Fruit fly (Drosophila melanogaster) whole organism, pupa: ENCODE data around the gene CG34174.

Source experiments
- CG17806 ChIP-seq: fragments of 200-800 bp; sonication (Bioruptor generic); optimal IDR thresholded peaks from 2 replicates; lab custom pipeline; 2018; ENCODE audit warnings: missing biosample characterization, mild to moderate bottlenecking, missing genetic modification characterization, moderate library complexity
- CG9948 ChIP-seq: fragments of 200-800 bp; sonication (Bioruptor generic); optimal IDR thresholded peaks from 2 replicates; lab custom pipeline; 2018; ENCODE audit warnings: missing biosample characterization, mild to moderate bottlenecking, missing genetic modification characterization, moderate library complexity

DNA sequence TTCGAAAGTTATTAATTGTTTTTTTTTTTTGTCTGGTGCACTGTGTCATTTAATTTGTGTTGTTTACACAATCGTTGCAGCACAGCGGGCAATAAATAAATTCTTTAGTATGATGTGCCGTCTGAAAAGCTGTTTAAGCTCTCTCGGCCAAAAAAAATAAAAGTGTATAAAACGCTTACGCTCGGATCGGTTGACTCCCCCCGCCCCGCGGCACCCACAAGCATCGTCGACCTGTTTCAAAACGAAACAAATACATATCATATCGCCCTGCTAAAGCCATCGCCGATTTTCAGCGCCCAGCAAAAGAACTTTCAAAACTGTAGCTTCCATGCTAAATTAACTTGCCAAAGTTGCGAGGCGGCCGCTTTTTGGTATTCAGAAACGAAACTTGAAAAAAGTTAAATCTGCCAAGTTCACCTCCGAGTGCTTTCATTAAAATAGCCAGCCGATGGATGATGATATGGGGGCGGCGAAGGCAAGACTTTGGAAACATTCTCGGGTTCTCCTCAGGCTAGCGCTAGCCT, 19.7 kb upstream of the CG34174 start:
- TF ChIP-seq CG9948 (tag; lab: Kevin White, UChicago): no peak
- TF ChIP-seq CG17806 (tag; lab: Kevin White, UChicago): no peak
